Worm (Caenorhabditis elegans) whole organism, L4 larva: ENCODE data around the gene T16G1.5.

Experiments used
- egl-27 ChIP-seq: sonication (generic microtip); optimal IDR thresholded peaks from 3 replicates; lab custom pipeline; 2017; ENCODE audit warnings: missing biosample characterization, missing genetic modification reagents, missing genetic modification characterization
- hlh-11 ChIP-seq: fragments of 200-800 bp; sonication (Bioruptor generic); optimal IDR thresholded peaks from 2 replicates; lab custom pipeline; 2018; ENCODE audit warnings: mild to moderate bottlenecking, missing genetic modification characterization, missing compliant biosample characterization
- lin-39 ChIP-seq: fragments of 150-350 bp; optimal IDR thresholded peaks from 2 replicates; lab custom pipeline; 2014; ENCODE audit warnings: missing biosample characterization, missing genetic modification reagents, missing genetic modification characterization
- lir-3 ChIP-seq: sonication (generic microtip); optimal IDR thresholded peaks from 2 replicates; lab custom pipeline; 2016; ENCODE audit warnings: mild to moderate bottlenecking, missing genetic modification characterization, missing compliant biosample characterization
- lsy-2 ChIP-seq, 2 experiments: fragments of 150-350 bp in 1 of 2; sonication (generic microtip) in 1 of 2; optimal IDR thresholded peaks; 2 replicates each; lab custom pipeline; 2014 to 2017; ENCODE audit warnings: missing biosample characterization in 2 of 2, missing genetic modification characterization in 2 of 2
- saeg-2 ChIP-seq: fragments of 200-800 bp; sonication (Bioruptor generic); IDR thresholded peaks from 2 replicates; pipeline ENCODE4 v1.3.6; 2022; ENCODE audit warnings: missing genetic modification reagents, missing genetic modification characterization, missing compliant biosample characterization
- zag-1 ChIP-seq: fragments of 150-350 bp; optimal IDR thresholded peaks from 2 replicates; lab custom pipeline; 2014; ENCODE audit warnings: missing biosample characterization, missing genetic modification characterization

DNA sequence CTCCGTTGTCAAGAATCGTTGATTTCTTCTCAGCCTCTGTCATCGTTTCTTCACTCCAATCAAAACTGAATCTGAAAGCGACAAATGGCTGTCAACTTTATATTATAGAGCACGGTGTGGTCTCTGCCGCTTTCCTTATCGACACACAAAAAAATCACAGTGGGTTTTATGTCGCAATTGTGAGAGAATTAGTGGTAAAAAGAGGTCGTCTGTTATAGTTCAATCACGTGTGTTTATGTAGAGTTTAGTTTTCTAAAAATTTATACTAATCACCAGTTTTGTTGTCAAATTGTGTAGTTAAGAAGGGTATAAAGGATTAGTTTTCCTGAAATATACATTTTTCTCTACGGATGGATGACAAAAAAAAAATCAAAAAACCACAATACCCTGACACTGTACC, 4.4 kb downstream of the T16G1.5 start, which contains the start of gene T16G1.7:
- TF ChIP-seq lsy-2 (tag; optimal IDR thresholded peaks at IDR 0.05; lab: Kevin White, UChicago) (no peak), saeg-2 (GFP tag; lab: Robert Waterston, UW) (no peak), egl-27 (tag; lab: Kevin White, UChicago) (no peak), lin-39 (tag; lab: Kevin White, UChicago) (no peak), zag-1 (no peak), lir-3 (tag; lab: Kevin White, UChicago) (no peak), hlh-11 (tag; lab: Kevin White, UChicago) (peak; percentile 82)
